Fruit fly (Drosophila melanogaster): ENCODE data around the gene kud.

The kud gene

DNA sequence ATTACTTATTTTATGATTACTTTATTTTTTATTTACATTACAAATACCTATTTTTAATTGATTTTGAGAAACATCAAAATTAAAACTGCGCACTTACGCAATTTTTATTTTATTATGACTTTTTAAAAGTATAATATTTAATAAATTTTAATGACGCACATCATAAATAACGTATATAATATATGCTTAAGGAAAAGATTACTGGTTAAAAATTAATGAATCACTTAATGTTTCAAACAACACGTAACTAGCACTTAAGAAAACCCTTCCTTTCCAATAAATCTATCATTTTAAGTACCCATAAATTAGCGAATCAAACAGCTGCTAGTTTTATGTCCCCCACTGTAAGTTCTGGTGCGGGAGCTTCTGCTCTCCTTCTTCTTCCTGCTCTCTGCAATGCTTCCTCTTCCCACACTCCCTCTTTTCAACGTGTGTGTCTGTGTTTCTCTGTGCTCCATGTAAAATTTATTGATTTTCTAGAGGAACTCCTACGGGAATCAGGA, 37.9 kb downstream of the kud start (continued):
- no peak for TF ChIP-seq Myc (optimal IDR thresholded peaks at IDR 0.05)
- peak; percentile 76 for TF ChIP-seq dmrt93B (GFP tag; optimal IDR thresholded peaks at IDR 0.05)
- TF ChIP-seq sv (GFP tag; optimal IDR thresholded peaks at IDR 0.05) = no peak
- peak; percentile 31 for TF ChIP-seq br (GFP tag; optimal IDR thresholded peaks at IDR 0.05)

DNA sequence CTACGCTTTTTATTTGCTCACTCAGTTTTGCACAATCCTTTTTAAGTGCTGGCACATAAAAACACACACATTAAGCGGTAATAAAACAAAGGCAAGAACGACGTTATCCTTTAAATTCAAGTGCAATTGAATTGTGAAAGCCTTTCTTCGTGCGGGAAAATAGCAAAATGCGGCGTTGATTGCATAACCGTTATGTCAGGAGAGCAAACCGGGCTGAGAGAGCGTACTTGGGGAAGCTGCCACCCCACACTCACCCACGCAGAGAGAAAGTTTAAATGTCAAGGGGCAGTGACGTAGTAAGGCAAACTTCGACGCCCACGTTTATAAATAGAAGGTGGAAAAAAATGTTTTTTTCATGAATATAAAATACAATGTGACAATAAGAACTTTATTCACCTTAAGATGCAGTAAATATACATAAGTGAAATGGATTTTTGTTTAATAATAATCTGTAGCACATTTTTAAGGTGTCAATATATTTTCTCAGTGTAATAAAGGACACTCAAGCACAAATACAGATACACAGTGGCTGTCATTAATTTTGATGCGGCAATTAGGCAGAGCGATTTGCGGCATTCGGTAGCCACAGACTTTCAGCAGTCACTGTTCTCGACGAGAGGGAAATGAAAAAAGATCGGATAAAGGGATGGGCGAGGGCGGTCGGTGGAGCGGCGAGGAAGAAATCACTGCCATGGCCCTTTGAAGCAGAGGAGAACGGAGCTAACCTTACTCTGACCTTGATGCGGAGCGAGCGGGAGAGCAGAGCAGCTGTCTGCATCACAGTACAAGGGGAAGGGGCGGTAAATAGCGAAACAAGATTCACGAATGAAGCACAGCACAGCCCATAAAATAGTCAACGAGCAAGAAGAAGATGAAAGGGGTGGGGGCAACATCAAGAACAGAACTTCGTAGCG, 38.7 kb downstream of the kud start:
- TF ChIP-seq tai (GFP tag; optimal IDR thresholded peaks at IDR 0.05) (peak; percentile 6), Mio (GFP tag; optimal IDR thresholded peaks at IDR 0.05) (no peak), Hnf4 (GFP tag; optimal IDR thresholded peaks at IDR 0.05) (peak; percentile 20), dsf (GFP tag; optimal IDR thresholded peaks at IDR 0.05; ENCODE audit: borderline replicate concordance) (no peak), dmrt93B (GFP tag; optimal IDR thresholded peaks at IDR 0.05) (no peak), woc (GFP tag; optimal IDR thresholded peaks at IDR 0.05) (peak; percentile 14), rgr (GFP tag; optimal IDR thresholded peaks at IDR 0.05) (peak; percentile 37), OdsH (GFP tag; optimal IDR thresholded peaks at IDR 0.05) (peak; percentile 44), fru (GFP tag; optimal IDR thresholded peaks at IDR 0.05) (peak; percentile 58), Abd-B (GFP tag; optimal IDR thresholded peaks at IDR 0.05) (no peak), h (GFP tag; optimal IDR thresholded peaks at IDR 0.05) (peak; percentile 49), sage (GFP tag; optimal IDR thresholded peaks at IDR 0.05) (no peak), foxo (GFP tag; optimal IDR thresholded peaks at IDR 0.05) (peak in 1 of 2 experiments; percentile 29), sv (GFP tag; optimal IDR thresholded peaks at IDR 0.05) (no peak), CrebA (GFP tag; optimal IDR thresholded peaks at IDR 0.05; ENCODE audit: borderline replicate concordance) (no peak), CG32264 (GFP tag; optimal IDR thresholded peaks at IDR 0.05) (peak; percentile 9), dl (GFP tag; optimal IDR thresholded peaks at IDR 0.05; ENCODE audit: insufficient read depth in 1 of 2, partially characterized antibody in 2 of 2) (no peak), HLH106 (tag; optimal IDR thresholded peaks at IDR 0.05) (peak; percentile 23), Myc (optimal IDR thresholded peaks at IDR 0.05) (no peak), CG9705 (GFP tag; optimal IDR thresholded peaks at IDR 0.05) (no peak), brk (GFP tag; optimal IDR thresholded peaks at IDR 0.05) (no peak), Jra (GFP tag; optimal IDR thresholded peaks at IDR 0.05) (no peak), Vsx2 (GFP tag; optimal IDR thresholded peaks at IDR 0.05; ENCODE audit: partially characterized antibody) (no peak), Hr78 (GFP tag; optimal IDR thresholded peaks at IDR 0.05) (no peak), N (GFP tag; optimal IDR thresholded peaks at IDR 0.05) (no peak), br (GFP tag; optimal IDR thresholded peaks at IDR 0.05) (peak; percentile 24)

DNA sequence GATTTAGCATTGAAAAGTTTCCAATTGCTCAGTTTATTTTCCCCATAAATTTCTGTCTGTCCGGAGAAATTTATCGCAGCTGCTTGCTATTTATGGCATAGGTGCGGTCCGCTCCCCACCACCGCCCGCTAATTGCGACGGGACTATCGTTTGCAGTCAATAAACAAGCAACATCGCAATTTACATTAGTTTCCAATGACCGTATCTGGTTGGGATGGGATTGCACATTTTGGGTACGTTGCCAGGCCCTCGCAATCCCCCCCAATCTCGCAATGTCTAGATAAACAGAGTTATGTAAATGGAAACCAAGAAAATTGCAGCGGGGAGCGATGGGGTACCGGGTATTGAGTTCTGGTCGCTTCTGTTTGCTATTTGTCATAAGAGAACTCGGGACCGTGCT, 40.2 kb downstream of the kud start, which contains the start of gene nudC:
Gene nudC (plus strand): TSS at position 368 of the 400 bp plus-strand sequence.
- no peak for TF ChIP-seq Rel (GFP tag; optimal IDR thresholded peaks at IDR 0.05)
- TF ChIP-seq Rel (tag; optimal IDR thresholded peaks at IDR 0.05) = peak; percentile 9
- TF ChIP-seq Hnf4 (GFP tag; optimal IDR thresholded peaks at IDR 0.05) = no peak

DNA sequence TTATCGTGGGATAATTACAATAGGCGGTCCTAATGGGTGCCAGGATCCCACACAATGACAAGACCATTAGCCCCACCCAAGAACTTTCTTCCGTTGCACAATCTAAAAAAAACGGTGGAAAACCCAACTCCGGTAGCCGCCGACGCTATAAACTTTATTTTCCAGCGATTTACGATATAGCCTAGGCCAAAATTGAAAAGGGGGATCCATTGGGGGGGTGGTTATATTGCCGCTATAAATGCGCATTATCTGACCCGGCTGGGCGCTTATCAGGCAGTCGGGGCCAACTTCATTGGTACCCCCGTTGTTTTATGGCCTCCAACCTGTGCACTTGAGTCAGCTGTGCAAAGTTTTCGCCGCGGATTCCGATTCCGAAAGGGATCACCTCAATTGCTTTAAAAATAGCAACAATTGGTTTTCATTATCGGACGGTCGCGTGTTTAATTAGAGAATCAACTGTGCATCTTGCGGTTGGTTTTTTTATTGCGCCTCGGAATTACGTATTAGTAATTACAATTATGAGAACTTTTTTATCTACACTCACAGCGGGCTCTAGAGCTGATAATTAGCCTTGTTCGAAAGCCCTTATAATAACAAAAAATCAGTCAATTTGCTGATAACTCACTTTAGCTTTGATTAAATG, 41.0 kb downstream of the kud start:
- TF ChIP-seq Hnf4 (GFP tag; optimal IDR thresholded peaks at IDR 0.05) (peak; percentile 43), dmrt93B (GFP tag; optimal IDR thresholded peaks at IDR 0.05) (no peak), lola (GFP tag; optimal IDR thresholded peaks at IDR 0.05) (no peak), Jra (GFP tag; optimal IDR thresholded peaks at IDR 0.05) (no peak), Hr83 (GFP tag; optimal IDR thresholded peaks at IDR 0.05; ENCODE audit: poor library complexity, severe bottlenecking) (peak; percentile 48), Vsx2 (GFP tag; optimal IDR thresholded peaks at IDR 0.05; ENCODE audit: partially characterized antibody) (no peak), Mio (GFP tag; optimal IDR thresholded peaks at IDR 0.05) (peak; percentile 16), Dif (GFP tag; optimal IDR thresholded peaks at IDR 0.05; ENCODE audit: partially characterized antibody) (no peak), woc (GFP tag; optimal IDR thresholded peaks at IDR 0.05) (no peak), CrebA (GFP tag; optimal IDR thresholded peaks at IDR 0.05; ENCODE audit: borderline replicate concordance) (peak; percentile 84), GATAd (GFP tag; optimal IDR thresholded peaks at IDR 0.05) (no peak), CG9705 (GFP tag; optimal IDR thresholded peaks at IDR 0.05) (peak; percentile 7), Rel (GFP tag; optimal IDR thresholded peaks at IDR 0.05) (no peak), Rel (tag; optimal IDR thresholded peaks at IDR 0.05) (peak; percentile 81), jim (GFP tag; optimal IDR thresholded peaks at IDR 0.05) (no peak), CG32264 (GFP tag; optimal IDR thresholded peaks at IDR 0.05) (no peak), psq (GFP tag; optimal IDR thresholded peaks at IDR 0.05) (no peak), ey (GFP tag; optimal IDR thresholded peaks at IDR 0.05) (no peak), brk (GFP tag; optimal IDR thresholded peaks at IDR 0.05) (no peak), Dfd (GFP tag; optimal IDR thresholded peaks at IDR 0.05) (no peak), dl (GFP tag; optimal IDR thresholded peaks at IDR 0.05; ENCODE audit: insufficient read depth in 1 of 2, partially characterized antibody in 2 of 2) (peak in 1 of 2 experiments; percentile 69), br (GFP tag; optimal IDR thresholded peaks at IDR 0.05) (peak; percentile 90), fru (GFP tag; optimal IDR thresholded peaks at IDR 0.05) (peak; percentile 52), sage (GFP tag; optimal IDR thresholded peaks at IDR 0.05) (no peak), Abd-B (GFP tag; optimal IDR thresholded peaks at IDR 0.05) (no peak), N (GFP tag; optimal IDR thresholded peaks at IDR 0.05) (no peak), Myc (optimal IDR thresholded peaks at IDR 0.05) (no peak), Hr78 (GFP tag; optimal IDR thresholded peaks at IDR 0.05) (no peak), Sp1 (GFP tag; optimal IDR thresholded peaks at IDR 0.05) (peak; percentile 73), sv (GFP tag; optimal IDR thresholded peaks at IDR 0.05) (no peak), dsf (GFP tag; optimal IDR thresholded peaks at IDR 0.05; ENCODE audit: borderline replicate concordance) (no peak)
